Fruit fly (Drosophila melanogaster): ENCODE results near the gene CG13454.

- TF ChIP-seq Myc (optimal IDR thresholded peaks at IDR 0.05) (no peak), ttk (optimal IDR thresholded peaks at IDR 0.05) (no peak), Sin3A (optimal IDR thresholded peaks at IDR 0.05) (no peak), insv (optimal IDR thresholded peaks at IDR 0.05) (no peak)
These were observed 26.2 kb upstream of the CG13454 start for dm6 chr3L:15543049-15543448.
